Worm (Caenorhabditis elegans) whole organism, late embryonic: ENCODE data around the gene F13A2.3.

Experiments
- ama-1 ChIP-seq: fragments of 150-350 bp; optimal IDR thresholded peaks from 2 replicates; lab custom pipeline; 2014
- ceh-19 ChIP-seq: fragments of 200-800 bp; sonication (Bioruptor generic); optimal IDR thresholded peaks from 2 replicates; lab custom pipeline; 2018; ENCODE audit warnings: mild to moderate bottlenecking, missing genetic modification characterization, missing compliant biosample characterization
- elt-2 ChIP-seq: sonication (generic microtip); optimal IDR thresholded peaks from 2 replicates; lab custom pipeline; 2016; ENCODE audit warnings: missing genetic modification reagents, missing genetic modification characterization, missing compliant biosample characterization
- fkh-10 ChIP-seq: fragments of 150-350 bp; optimal IDR thresholded peaks from 2 replicates; lab custom pipeline; 2014; ENCODE audit warnings: missing biosample characterization, missing genetic modification reagents, missing genetic modification characterization
- gmeb-2 ChIP-seq: sonication (generic microtip); optimal IDR thresholded peaks from 2 replicates; lab custom pipeline; 2016; ENCODE audit warnings: missing genetic modification characterization, inconsistent platforms, missing compliant biosample characterization
- nhr-11 ChIP-seq: fragments of 150-350 bp; optimal IDR thresholded peaks from 2 replicates; lab custom pipeline; 2014; ENCODE audit warnings: missing biosample characterization, missing genetic modification characterization
- pag-3 ChIP-seq: sonication (generic microtip); optimal IDR thresholded peaks from 2 replicates; lab custom pipeline; 2016; ENCODE audit warnings: missing compliant biosample characterization, missing genetic modification characterization, borderline replicate concordance
- pha-4 ChIP-seq: fragments of 150-350 bp; optimal IDR thresholded peaks from 2 replicates; lab custom pipeline; 2018; ENCODE audit warnings: missing biosample characterization, missing genetic modification reagents, missing genetic modification characterization
- syd-9 ChIP-seq: sonication (generic microtip); optimal IDR thresholded peaks from 2 replicates; lab custom pipeline; 2016; ENCODE audit warnings: mild to moderate bottlenecking, missing genetic modification characterization, moderate library complexity, missing compliant biosample characterization
- tbx-2 ChIP-seq: sonication (generic microtip); optimal IDR thresholded peaks from 2 replicates; lab custom pipeline; 2016; ENCODE audit warnings: missing genetic modification characterization, missing compliant biosample characterization

ce11 chrV:4370515-4370914, 25.6 kb downstream of the F13A2.3 start:
- TF ChIP-seq ama-1 (lab: Kevin White, UChicago) (no peak), fkh-10 (GFP tag; lab: Kevin White, UChicago) (no peak), gmeb-2 (tag; lab: Kevin White, UChicago) (no peak), pha-4 (tag; lab: Kevin White, UChicago) (no peak), ceh-19 (GFP tag; lab: Kevin White, UChicago) (no peak), pag-3 (no peak), syd-9 (tag; lab: Kevin White, UChicago) (no peak), elt-2 (tag; lab: Kevin White, UChicago) (no peak), tbx-2 (tag; lab: Kevin White, UChicago) (no peak), nhr-11 (tag; lab: Kevin White, UChicago) (no peak)
